Fruit fly (Drosophila melanogaster) whole organism, embryonic: Measurements from ENCODE around the gene 5-HT2B.

Experiments used
- Bdp1 ChIP-seq: fragments of 200-800 bp; sonication (Bioruptor generic); optimal IDR thresholded peaks from 3 replicates; lab custom pipeline; 2016; ENCODE audit warnings: missing biosample characterization, missing genetic modification characterization
- CG10321 ChIP-seq: fragments of 200-800 bp; sonication (Bioruptor generic); IDR thresholded peaks from 2 replicates; pipeline ENCODE4 v1.3.6; 2022; ENCODE audit warnings: missing biosample characterization, missing genetic modification characterization
- CG10462 ChIP-seq: fragments of 200-800 bp; sonication (Bioruptor generic); optimal IDR thresholded peaks from 2 replicates; lab custom pipeline; 2016; ENCODE audit warnings: missing biosample characterization, missing genetic modification characterization
- CG11456 ChIP-seq: fragments of 200-800 bp; sonication (Bioruptor generic); IDR thresholded peaks from 3 replicates; pipeline ENCODE4 v1.3.6; 2022; ENCODE audit warnings: missing biosample characterization, missing genetic modification characterization
- CG11696 ChIP-seq: fragments of 200-800 bp; sonication (Bioruptor generic); IDR thresholded peaks from 2 replicates; pipeline ENCODE4 v1.3.6; 2022; ENCODE audit warnings: missing biosample characterization, missing genetic modification characterization
- CG12219 ChIP-seq: fragments of 200-800 bp; sonication (Bioruptor generic); optimal IDR thresholded peaks from 3 replicates; lab custom pipeline; 2018; ENCODE audit warnings: missing biosample characterization, mild to moderate bottlenecking, missing genetic modification characterization
- CG13424 ChIP-seq: fragments of 200-800 bp; sonication (Bioruptor generic); optimal IDR thresholded peaks from 2 replicates; lab custom pipeline; 2019; ENCODE audit warnings: missing biosample characterization, mild to moderate bottlenecking, missing genetic modification characterization, moderate library complexity
- CG14710 ChIP-seq: fragments of 200-800 bp; sonication (Bioruptor generic); optimal IDR thresholded peaks from 3 replicates; lab custom pipeline; 2019; ENCODE audit warnings: missing biosample characterization, mild to moderate bottlenecking, missing genetic modification characterization, moderate library complexity
- CG15514 ChIP-seq: fragments of 200-800 bp; sonication (Bioruptor generic); optimal IDR thresholded peaks from 3 replicates; lab custom pipeline; 2017; ENCODE audit warnings: missing biosample characterization, missing genetic modification characterization, mild to moderate bottlenecking, moderate library complexity, missing genetic modification reagents
- CG15601 ChIP-seq: fragments of 200-800 bp; sonication (Bioruptor generic); optimal IDR thresholded peaks from 3 replicates; lab custom pipeline; 2019; ENCODE audit warnings: missing biosample characterization, mild to moderate bottlenecking, missing genetic modification characterization, moderate library complexity
- CG1602 ChIP-seq: fragments of 200-800 bp; sonication (Bioruptor generic); optimal IDR thresholded peaks from 3 replicates; lab custom pipeline; 2016; ENCODE audit warnings: missing biosample characterization, missing genetic modification characterization
- CG18011 ChIP-seq: fragments of 200-800 bp; sonication (Bioruptor generic); optimal IDR thresholded peaks from 2 replicates; lab custom pipeline; 2017; ENCODE audit warnings: missing biosample characterization, missing genetic modification characterization, mild to moderate bottlenecking, moderate library complexity, missing genotype
- CG18619 ChIP-seq: fragments of 200-800 bp; sonication (Bioruptor generic); optimal IDR thresholded peaks from 3 replicates; lab custom pipeline; 2017; ENCODE audit warnings: missing biosample characterization, mild to moderate bottlenecking, missing genetic modification characterization
- CG32532 ChIP-seq: fragments of 200-800 bp; sonication (Bioruptor generic); IDR thresholded peaks from 2 replicates; pipeline ENCODE4 v1.3.6; 2022; ENCODE audit warnings: missing biosample characterization, missing genetic modification characterization
- CG3407 ChIP-seq: fragments of 200-800 bp; sonication (Bioruptor generic); optimal IDR thresholded peaks from 2 replicates; lab custom pipeline; 2018; ENCODE audit warnings: missing biosample characterization, mild to moderate bottlenecking, missing genetic modification characterization
- CG4424 ChIP-seq: fragments of 200-800 bp; sonication (Bioruptor generic); optimal IDR thresholded peaks from 3 replicates; lab custom pipeline; 2016; ENCODE audit warnings: missing biosample characterization, missing genetic modification characterization
- CG5245 ChIP-seq: fragments of 200-800 bp; sonication (Bioruptor generic); optimal IDR thresholded peaks from 3 replicates; lab custom pipeline; 2016; ENCODE audit warnings: missing biosample characterization, missing genetic modification characterization
- CG8281 ChIP-seq: fragments of 200-800 bp; sonication (Bioruptor generic); optimal IDR thresholded peaks from 2 replicates; lab custom pipeline; 2018; ENCODE audit warnings: missing biosample characterization, mild to moderate bottlenecking, missing genetic modification characterization, moderate library complexity
- CG8944 ChIP-seq: fragments of 200-800 bp; sonication (Bioruptor generic); optimal IDR thresholded peaks from 3 replicates; lab custom pipeline; 2016; ENCODE audit warnings: missing biosample characterization, missing genetic modification characterization
- CkIIα-i1 ChIP-seq: fragments of 200-800 bp; sonication (Bioruptor generic); IDR thresholded peaks from 2 replicates; pipeline ENCODE4 v1.3.6; 2022; ENCODE audit warnings: missing biosample characterization, missing genetic modification characterization
- D19B ChIP-seq: fragments of 200-800 bp; sonication (Bioruptor generic); optimal IDR thresholded peaks from 2 replicates; lab custom pipeline; 2017; ENCODE audit warnings: missing biosample characterization, mild to moderate bottlenecking, missing genetic modification characterization
- Dfd ChIP-seq, 2 experiments: fragments of >200 bp; optimal IDR thresholded peaks; 2 replicates each; lab custom pipeline; 2017; ENCODE audit warnings: missing biosample characterization in 2 of 2, missing genetic modification characterization in 2 of 2
- Doc2 ChIP-seq: fragments of 200-800 bp; sonication (Bioruptor generic); IDR thresholded peaks from 2 replicates; pipeline ENCODE4 v1.3.6; 2022; ENCODE audit warnings: missing biosample characterization, missing genetic modification characterization
- Doc3 ChIP-seq: fragments of 200-800 bp; sonication (Bioruptor generic); IDR thresholded peaks from 3 replicates; pipeline ENCODE4 v1.3.6; 2022; ENCODE audit warnings: missing biosample characterization, missing genetic modification characterization; ENCODE audit not compliant: partially characterized antibody
- H15 ChIP-seq: fragments of 200-800 bp; sonication (Bioruptor generic); IDR thresholded peaks from 3 replicates; pipeline ENCODE4 v1.3.6; 2022; ENCODE audit warnings: missing biosample characterization, missing genetic modification characterization
- Hsf ChIP-seq: fragments of 200-800 bp; sonication (Bioruptor generic); optimal IDR thresholded peaks from 3 replicates; lab custom pipeline; 2016; ENCODE audit warnings: missing biosample characterization, missing genetic modification characterization
- MBD-R2 ChIP-seq: fragments of 200-800 bp; sonication (Bioruptor generic); IDR thresholded peaks from 2 replicates; pipeline ENCODE4 v1.3.6; 2022; ENCODE audit warnings: missing biosample characterization, missing genetic modification characterization
- MTF-1 ChIP-seq: fragments of 200-800 bp; sonication (Bioruptor generic); optimal IDR thresholded peaks from 2 replicates; lab custom pipeline; 2018; ENCODE audit warnings: missing biosample characterization, mild to moderate bottlenecking, missing genetic modification characterization, borderline replicate concordance
- Max ChIP-seq: fragments of 200-800 bp; sonication (Bioruptor generic); optimal IDR thresholded peaks from 2 replicates; lab custom pipeline; 2016; ENCODE audit warnings: missing biosample characterization, mild to moderate bottlenecking, missing genetic modification characterization
- Meics ChIP-seq: fragments of 200-800 bp; sonication (Bioruptor generic); optimal IDR thresholded peaks from 2 replicates; lab custom pipeline; 2017; ENCODE audit warnings: missing biosample characterization, mild to moderate bottlenecking, missing genetic modification characterization
- Rfx ChIP-seq: fragments of 200-800 bp; sonication (Bioruptor generic); IDR thresholded peaks from 2 replicates; pipeline ENCODE4 v1.3.6; 2022; ENCODE audit warnings: missing biosample characterization, missing genetic modification characterization
- aop ChIP-seq: fragments of 200-800 bp; sonication (Bioruptor generic); IDR thresholded peaks from 2 replicates; pipeline ENCODE4 v1.3.6; 2022; ENCODE audit warnings: missing biosample characterization, missing genetic modification characterization
- ara ChIP-seq: fragments of 200-800 bp; sonication (Bioruptor generic); IDR thresholded peaks from 2 replicates; pipeline ENCODE4 v1.3.6; 2022; ENCODE audit warnings: missing biosample characterization, missing genetic modification characterization
- bsh ChIP-seq, 2 experiments: fragments of 200-800 bp; sonication (Bioruptor generic); optimal IDR thresholded peaks; 2 replicates each; lab custom pipeline; 2017 to 2018; ENCODE audit warnings: mild to moderate bottlenecking in 2 of 2, missing biosample characterization in 2 of 2, missing genetic modification characterization in 2 of 2, moderate library complexity in 1 of 2
- caup ChIP-seq: fragments of 200-800 bp; sonication (Bioruptor generic); optimal IDR thresholded peaks from 3 replicates; lab custom pipeline; 2017; ENCODE audit warnings: missing biosample characterization, mild to moderate bottlenecking, missing genetic modification characterization, moderate library complexity; ENCODE audit not compliant: severe bottlenecking
- crol ChIP-seq: fragments of 200-800 bp; sonication (Bioruptor generic); IDR thresholded peaks from 2 replicates; pipeline ENCODE4 v1.3.6; 2022; ENCODE audit warnings: missing biosample characterization, missing genetic modification characterization
- dati ChIP-seq: fragments of 200-800 bp; sonication (Bioruptor generic); IDR thresholded peaks from 2 replicates; pipeline ENCODE4 v1.3.6; 2022; ENCODE audit warnings: missing biosample characterization, missing genetic modification characterization
- dmrt99B ChIP-seq: fragments of 200-800 bp; sonication (Bioruptor generic); optimal IDR thresholded peaks from 2 replicates; lab custom pipeline; 2018; ENCODE audit warnings: missing biosample characterization, mild to moderate bottlenecking, missing genetic modification characterization, moderate library complexity
- gem ChIP-seq: fragments of 200-800 bp; sonication (Bioruptor generic); optimal IDR thresholded peaks from 2 replicates; lab custom pipeline; 2019; ENCODE audit warnings: missing biosample characterization, mild to moderate bottlenecking, missing genetic modification characterization, moderate library complexity
- gsb ChIP-seq: fragments of 200-800 bp; sonication (Bioruptor generic); IDR thresholded peaks from 2 replicates; pipeline ENCODE4 v1.3.6; 2022; ENCODE audit warnings: missing biosample characterization, missing genetic modification characterization
- gsb-n ChIP-seq: fragments of 200-800 bp; sonication (Bioruptor generic); optimal IDR thresholded peaks from 3 replicates; lab custom pipeline; 2018; ENCODE audit warnings: missing biosample characterization, mild to moderate bottlenecking, missing genetic modification characterization
- nerfin-1 ChIP-seq: fragments of 200-800 bp; sonication (Bioruptor generic); optimal IDR thresholded peaks from 3 replicates; lab custom pipeline; 2019; ENCODE audit warnings: missing biosample characterization, mild to moderate bottlenecking, missing genetic modification characterization, moderate library complexity
- pan ChIP-seq, 4 experiments: fragments of >200 bp in 3 of 4; fragments of 200-800 bp in 1 of 4; sonication (Bioruptor generic) in 1 of 4; optimal IDR thresholded peaks in 3 of 4; IDR thresholded peaks in 1 of 4; 2 replicates each; pipeline versions ENCODE4 v1.3.6 to Lab custom; 2017 to 2022; ENCODE audit warnings: missing biosample characterization in 2 of 4, missing genetic modification characterization in 2 of 4, mixed read lengths in 1 of 4
- row ChIP-seq: fragments of 200-800 bp; sonication (Bioruptor generic); IDR thresholded peaks from 3 replicates; pipeline ENCODE4 v1.3.6; 2022; ENCODE audit warnings: missing biosample characterization, missing genetic modification characterization
- run ChIP-seq: fragments of 200-800 bp; sonication (Bioruptor generic); optimal IDR thresholded peaks from 3 replicates; lab custom pipeline; 2018; ENCODE audit warnings: missing biosample characterization, mild to moderate bottlenecking, missing genetic modification characterization
- slbo ChIP-seq: fragments of 200-800 bp; sonication (Bioruptor generic); IDR thresholded peaks from 2 replicates; pipeline ENCODE4 v1.3.6; 2022; ENCODE audit warnings: missing biosample characterization, missing genetic modification characterization
- stc ChIP-seq: fragments of 200-800 bp; sonication (Bioruptor generic); IDR thresholded peaks from 2 replicates; pipeline ENCODE4 v1.3.6; 2022; ENCODE audit warnings: missing biosample characterization, missing genetic modification characterization
- tx ChIP-seq: fragments of 200-800 bp; sonication (Bioruptor generic); optimal IDR thresholded peaks from 2 replicates; lab custom pipeline; 2016; ENCODE audit warnings: missing biosample characterization, missing genetic modification characterization
- unc-4 ChIP-seq: fragments of 200-800 bp; sonication (Bioruptor generic); IDR thresholded peaks from 2 replicates; pipeline ENCODE4 v1.3.6; 2022; ENCODE audit warnings: missing biosample characterization, missing genetic modification characterization; ENCODE audit not compliant: partially characterized antibody
- zf30C ChIP-seq: fragments of 200-800 bp; sonication (Bioruptor generic); optimal IDR thresholded peaks from 3 replicates; lab custom pipeline; 2018; ENCODE audit warnings: missing biosample characterization, mild to moderate bottlenecking, missing genetic modification characterization

5-HT2B gene

dm6 chr3R:8676560-8677000 lies 98.6 kb downstream of the 5-HT2B start, which contains the start of the genes Unc50, CG11755 and CG8043 (continued):
- TF ChIP-seq CG11456 (GFP tag; lab: Robert Waterston, UW) = peak; percentile 81
- TF ChIP-seq CG11696 (GFP tag; lab: Robert Waterston, UW) = no peak
- TF ChIP-seq Doc2 (GFP tag; lab: Robert Waterston, UW) = no peak
- TF ChIP-seq caup (GFP tag; lab: Kevin White, UChicago) = peak; percentile 52
- TF ChIP-seq Rfx = peak; percentile 87
- TF ChIP-seq CkIIα-i1 (GFP tag; lab: Robert Waterston, UW) = no peak
- TF ChIP-seq CG10462 (GFP tag; lab: Kevin White, UChicago) = peak; percentile 48
- no peak for TF ChIP-seq stc (GFP tag; lab: Robert Waterston, UW)
- TF ChIP-seq CG12219 (GFP tag; lab: Kevin White, UChicago) = peak; percentile 35
- TF ChIP-seq tx (GFP tag; lab: Kevin White, UChicago) = peak; percentile 53
- TF ChIP-seq Dfd (GFP tag; optimal IDR thresholded peaks at IDR 0.05; lab: Kevin White, UChicago) = no peak
- no peak for TF ChIP-seq gsb (GFP tag; lab: Robert Waterston, UW)
- peak; percentile 69; the same call in 2 of the 3 replicates for TF ChIP-seq H15 (GFP tag; lab: Robert Waterston, UW)
- peak; percentile 95 for TF ChIP-seq MBD-R2 (GFP tag; lab: Robert Waterston, UW)
- TF ChIP-seq run (tag; lab: Kevin White, UChicago) = peak; percentile 26
- no peak for TF ChIP-seq crol
- peak; percentile 53 for TF ChIP-seq CG3407 (GFP tag; lab: Kevin White, UChicago)
- TF ChIP-seq unc-4 = peak; percentile 98
- peak; percentile 75 for TF ChIP-seq CG1602 (GFP tag; lab: Kevin White, UChicago)
- peak; percentile 69 for TF ChIP-seq gsb-n (tag; lab: Kevin White, UChicago)
- TF ChIP-seq CG15601 (tag; lab: Kevin White, UChicago) = peak; percentile 74
- TF ChIP-seq MTF-1 = no peak
- peak; percentile 86 for TF ChIP-seq CG32532 (GFP tag; lab: Robert Waterston, UW)
- TF ChIP-seq CG4424 = peak; percentile 78
- TF ChIP-seq nerfin-1 = peak; percentile 77
- TF ChIP-seq Hsf (GFP tag; lab: Kevin White, UChicago) = peak; percentile 88
- TF ChIP-seq Bdp1 (GFP tag; lab: Kevin White, UChicago) = peak; percentile 30
- no peak for TF ChIP-seq aop
- peak; percentile 24 for TF ChIP-seq D19B (GFP tag; lab: Kevin White, UChicago)
- TF ChIP-seq zf30C = no peak
- peak; percentile 84 for TF ChIP-seq CG13424
- no peak for TF ChIP-seq pan (optimal IDR thresholded peaks at IDR 0.05; lab: Kevin White, UChicago)
- TF ChIP-seq pan (GFP tag; optimal IDR thresholded peaks at IDR 0.05 in 1 of 2, IDR thresholded peaks at IDR 0.05 in 1 of 2) = peak in 1 of 2 experiments; percentile 56
- TF ChIP-seq bsh (GFP tag; optimal IDR thresholded peaks at IDR 0.05; lab: Kevin White, UChicago) = peak in 1 of 2 experiments; percentile 72
- TF ChIP-seq CG15514 (GFP tag; lab: Kevin White, UChicago) = peak; percentile 96
- TF ChIP-seq CG18619 = peak; percentile 78
- TF ChIP-seq Doc3 (GFP tag; lab: Robert Waterston, UW) = peak; percentile 100
- TF ChIP-seq CG10321 (GFP tag; lab: Robert Waterston, UW) = no peak
- TF ChIP-seq dati = no peak
- TF ChIP-seq CG8281 = peak; percentile 41
- peak; percentile 87 for TF ChIP-seq gem (tag; lab: Kevin White, UChicago)
- TF ChIP-seq CG14710 (tag; lab: Kevin White, UChicago) = peak; percentile 89
- peak; percentile 77 for TF ChIP-seq Meics (GFP tag; lab: Kevin White, UChicago)
- 0 out of 2 replicates have a peak, but pooled peaks have one; percentile 33 for TF ChIP-seq ara (GFP tag; lab: Robert Waterston, UW)
- TF ChIP-seq CG18011 = peak; percentile 70
- TF ChIP-seq row (GFP tag; lab: Robert Waterston, UW) = peak; percentile 99
- peak; percentile 83 for TF ChIP-seq slbo (GFP tag; lab: Robert Waterston, UW)
- TF ChIP-seq CG8944 = peak; percentile 51
- peak; percentile 45 for TF ChIP-seq CG5245 (GFP tag; lab: Kevin White, UChicago)
- peak; percentile 77 for TF ChIP-seq Max (GFP tag; lab: Kevin White, UChicago)
- peak; percentile 73 for TF ChIP-seq dmrt99B (tag; lab: Kevin White, UChicago)
